Fruit fly (Drosophila melanogaster): ENCODE data around the gene CG2126.

CG2126 gene

DNA sequence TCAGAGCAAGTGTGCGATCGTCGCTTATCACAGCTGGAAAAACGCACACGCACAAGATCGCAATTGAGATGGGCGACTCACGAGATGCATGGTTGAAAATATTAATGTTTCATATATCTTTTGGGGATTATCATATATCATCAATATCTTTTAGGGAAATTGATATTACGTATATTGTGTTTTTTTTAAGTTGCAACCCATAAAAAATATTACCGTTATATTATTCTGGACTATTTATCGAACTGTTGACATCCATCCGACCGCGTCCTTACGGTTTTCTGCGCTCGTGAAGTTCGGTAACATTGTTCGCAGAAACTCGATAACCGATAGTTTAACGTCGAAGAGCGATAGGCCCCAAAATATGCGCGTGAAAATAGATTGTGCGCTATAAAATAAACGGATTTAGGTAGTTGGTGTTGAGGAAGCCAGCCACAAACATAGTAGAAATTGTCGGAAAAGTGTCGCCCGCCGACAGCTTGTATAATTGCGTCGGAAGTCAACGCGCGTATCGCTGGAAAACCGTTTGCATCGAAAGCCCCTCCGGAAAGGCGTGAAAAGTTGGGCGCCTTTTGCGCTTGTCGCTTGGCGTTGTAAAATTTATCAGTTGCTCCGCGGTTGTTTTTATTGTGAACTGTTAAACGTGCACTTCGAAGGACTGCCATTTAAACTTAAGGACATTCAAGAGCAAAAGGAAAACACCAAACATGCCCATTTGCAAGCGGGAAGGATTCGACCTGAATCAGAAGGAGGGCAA is 17.4 kb upstream of the CG2126 start, which contains the start of the genes Mccc1 and Acf (continued):
- no peak for TF ChIP-seq pan (optimal IDR thresholded peaks at IDR 0.05)
- peak in 1 of 2 experiments; percentile 43 for TF ChIP-seq pan (GFP tag; optimal IDR thresholded peaks at IDR 0.05 in 1 of 2, IDR thresholded peaks at IDR 0.05 in 1 of 2)
- TF ChIP-seq tx (GFP tag; optimal IDR thresholded peaks at IDR 0.05), result no peak
- no peak for TF ChIP-seq grn (GFP tag; optimal IDR thresholded peaks at IDR 0.05)
- no peak for TF ChIP-seq CG12744 (GFP tag; optimal IDR thresholded peaks at IDR 0.05)
- peak; percentile 45; the same call in 1 of the 2 replicates for TF ChIP-seq wdn (GFP tag; IDR thresholded peaks at IDR 0.05)
- peak; percentile 17 for TF ChIP-seq CG1602 (GFP tag; optimal IDR thresholded peaks at IDR 0.05)
- peak; percentile 26 for TF ChIP-seq Dip3 (GFP tag; optimal IDR thresholded peaks at IDR 0.05)
- no peak for TF ChIP-seq ac (GFP tag; optimal IDR thresholded peaks at IDR 0.05)
- TF ChIP-seq nmo (GFP tag; optimal IDR thresholded peaks at IDR 0.05), result peak; percentile 36
- TF ChIP-seq NFAT (GFP tag; IDR thresholded peaks at IDR 0.05), result no peak
- peak; percentile 21 for TF ChIP-seq Hr3 (GFP tag; optimal IDR thresholded peaks at IDR 0.05)
- no peak for TF ChIP-seq Mrtf (GFP tag; IDR thresholded peaks at IDR 0.05)
- TF ChIP-seq CG6254 (GFP tag; optimal IDR thresholded peaks at IDR 0.05), result no peak
- TF ChIP-seq ems (GFP tag; optimal IDR thresholded peaks at IDR 0.05), result peak; percentile 33
- TF ChIP-seq CG43689 (GFP tag; IDR thresholded peaks at IDR 0.05), result no peak
- peak; percentile 59 for TF ChIP-seq CG18476 (GFP tag; optimal IDR thresholded peaks at IDR 0.05)
- TF ChIP-seq CG30403 (GFP tag; optimal IDR thresholded peaks at IDR 0.05), result peak; percentile 65
- no peak for TF ChIP-seq dimm (GFP tag; IDR thresholded peaks at IDR 0.05)
- TF ChIP-seq tio (GFP tag; optimal IDR thresholded peaks at IDR 0.05), result no peak
- TF ChIP-seq Med (GFP tag), result peak; percentile 86
- TF ChIP-seq CG15514 (GFP tag; optimal IDR thresholded peaks at IDR 0.05), result peak; percentile 89
- TF ChIP-seq CG34422 (GFP tag; IDR thresholded peaks at IDR 0.05), result no peak
- peak; percentile 0 for TF ChIP-seq CG12942 (GFP tag; optimal IDR thresholded peaks at IDR 0.05)
- TF ChIP-seq sd (tag; optimal IDR thresholded peaks at IDR 0.05), result no peak
- TF ChIP-seq Nf-YA (GFP tag; IDR thresholded peaks at IDR 0.05), result no peak
- no peak for TF ChIP-seq cas (GFP tag; IDR thresholded peaks at IDR 0.05)
- TF ChIP-seq HLHmδ (GFP tag; optimal IDR thresholded peaks at IDR 0.05), result no peak
- TF ChIP-seq CG31365 (tag; optimal IDR thresholded peaks at IDR 0.05), result no peak
- TF ChIP-seq Xrp1 (GFP tag; IDR thresholded peaks at IDR 0.05), result peak; percentile 54
- peak; percentile 37 for TF ChIP-seq Antp (GFP tag; optimal IDR thresholded peaks at IDR 0.05)
- TF ChIP-seq bbx (GFP tag; IDR thresholded peaks at IDR 0.05; ENCODE audit: partially characterized antibody), result peak; percentile 63
- peak; percentile 54; the same call in 1 of the 2 replicates for TF ChIP-seq Bgb (GFP tag; IDR thresholded peaks at IDR 0.05; ENCODE audit: partially characterized antibody)
- TF ChIP-seq Mes4 (GFP tag; optimal IDR thresholded peaks at IDR 0.05), result peak; percentile 2
- no peak for TF ChIP-seq CG10431 (GFP tag; optimal IDR thresholded peaks at IDR 0.05)
- TF ChIP-seq crc (GFP tag; optimal IDR thresholded peaks at IDR 0.05), result peak; percentile 33
- no peak for TF ChIP-seq disco-r (GFP tag; optimal IDR thresholded peaks at IDR 0.05)
- no peak for TF ChIP-seq CG7556 (GFP tag; optimal IDR thresholded peaks at IDR 0.05)
- TF ChIP-seq ind (GFP tag; optimal IDR thresholded peaks at IDR 0.05), result peak; percentile 10
- peak; percentile 57; the same call in 1 of the 2 replicates for TF ChIP-seq unc-4 (GFP tag; IDR thresholded peaks at IDR 0.05; ENCODE audit: partially characterized antibody)
- TF ChIP-seq CG32532 (GFP tag; IDR thresholded peaks at IDR 0.05), result peak; percentile 51; the same call in 1 of the 2 replicates
- TF ChIP-seq Ravus (GFP tag; IDR thresholded peaks at IDR 0.05), result no peak
- TF ChIP-seq CG12659 (GFP tag; optimal IDR thresholded peaks at IDR 0.05), result peak; percentile 37
- TF ChIP-seq oc (tag; optimal IDR thresholded peaks at IDR 0.05), result no peak
- TF ChIP-seq GATAe (GFP tag; conservative IDR thresholded peaks at IDR 0.05), result no peak
- no peak for TF ChIP-seq dmrt11E (tag; optimal IDR thresholded peaks at IDR 0.05)
- no peak for TF ChIP-seq Hr39 (optimal IDR thresholded peaks at IDR 0.05)
- peak; percentile 74 for TF ChIP-seq Myb (GFP tag; optimal IDR thresholded peaks at IDR 0.05)
- TF ChIP-seq CG4404 (GFP tag; IDR thresholded peaks at IDR 0.05), result no peak
- TF ChIP-seq Aef1 (GFP tag; IDR thresholded peaks at IDR 0.05), result peak; percentile 18; the same call in 1 of the 3 replicates
- TF ChIP-seq CG14710 (tag; optimal IDR thresholded peaks at IDR 0.05), result peak; percentile 60

All from whole organism, embryonic.